Worm (Caenorhabditis elegans) whole organism, young adult: ENCODE results near the gene rnp-7.

Experiments used
- B0261.1 ChIP-seq: sonication (generic microtip); optimal IDR thresholded peaks from 2 replicates; lab custom pipeline; 2016; ENCODE audit warnings: mild to moderate bottlenecking, missing genetic modification characterization, moderate library complexity, missing compliant biosample characterization
- C17E4.6 ChIP-seq: fragments of 200-800 bp; sonication (Bioruptor generic); IDR thresholded peaks from 2 replicates; pipeline ENCODE4 v1.3.6; 2022; ENCODE audit warnings: missing genetic modification reagents, missing genetic modification characterization, missing compliant biosample characterization
- D2030.7 ChIP-seq: fragments of 200-800 bp; sonication (Bioruptor generic); IDR thresholded peaks from 2 replicates; pipeline ENCODE4 v1.3.6; 2022; ENCODE audit warnings: missing genetic modification reagents, missing genetic modification characterization, missing compliant biosample characterization
- F37B4.10 ChIP-seq: fragments of 200-800 bp; sonication (Bioruptor generic); IDR thresholded peaks from 2 replicates; pipeline ENCODE4 v1.3.6; 2022; ENCODE audit warnings: missing genetic modification characterization, missing compliant biosample characterization
- F55B11.4 ChIP-seq: sonication (generic microtip); optimal IDR thresholded peaks from 2 replicates; lab custom pipeline; 2016; ENCODE audit warnings: missing compliant biosample characterization, missing genetic modification characterization, borderline replicate concordance; ENCODE audit not compliant: insufficient read depth
- F57C9.4 ChIP-seq: sonication (generic microtip); optimal IDR thresholded peaks from 2 replicates; lab custom pipeline; 2017; ENCODE audit warnings: mild to moderate bottlenecking, missing genetic modification characterization, missing compliant biosample characterization
- K11D2.4 ChIP-seq: fragments of 200-800 bp; sonication (Bioruptor generic); IDR thresholded peaks from 2 replicates; pipeline ENCODE4 v1.3.6; 2022; ENCODE audit warnings: missing genetic modification reagents, missing genetic modification characterization, missing compliant biosample characterization
- T07F8.4 ChIP-seq: sonication (generic microtip); optimal IDR thresholded peaks from 2 replicates; lab custom pipeline; 2016; ENCODE audit warnings: mild to moderate bottlenecking, missing genetic modification characterization, moderate library complexity, missing compliant biosample characterization
- T26A5.8 ChIP-seq: sonication (generic microtip); optimal IDR thresholded peaks from 2 replicates; lab custom pipeline; 2016; ENCODE audit warnings: missing genetic modification characterization, missing compliant biosample characterization
- Y67H2A.10 ChIP-seq: fragments of 200-800 bp; sonication (Bioruptor generic); conservative IDR thresholded peaks from 2 replicates; pipeline ENCODE4 v1.3.6; 2022; ENCODE audit warnings: missing genetic modification reagents, missing genetic modification characterization, missing compliant biosample characterization
- Y79H2A.3 ChIP-seq: fragments of 200-800 bp; sonication (Bioruptor generic); conservative IDR thresholded peaks from 2 replicates; pipeline ENCODE4 v1.3.6; 2022; ENCODE audit warnings: missing genetic modification reagents, missing genetic modification characterization, missing compliant biosample characterization
- Y95B8A.8 ChIP-seq: fragments of 200-800 bp; sonication (Bioruptor generic); IDR thresholded peaks from 2 replicates; pipeline ENCODE4 v1.3.6; 2022; ENCODE audit warnings: missing genetic modification reagents, missing genetic modification characterization, missing compliant biosample characterization
- aptf-2 ChIP-seq: fragments of 200-800 bp; sonication (Bioruptor generic); conservative IDR thresholded peaks from 2 replicates; pipeline ENCODE4 v1.3.6; 2022; ENCODE audit warnings: missing genetic modification reagents, missing genetic modification characterization, missing compliant biosample characterization
- attf-6 ChIP-seq: fragments of 200-800 bp; sonication (Bioruptor generic); IDR thresholded peaks from 2 replicates; pipeline ENCODE4 v1.3.6; 2022; ENCODE audit warnings: missing genetic modification reagents, missing genetic modification characterization, missing compliant biosample characterization
- bed-2 ChIP-seq: fragments of 200-800 bp; sonication (Bioruptor generic); IDR thresholded peaks from 2 replicates; pipeline ENCODE4 v1.3.6; 2022; ENCODE audit warnings: missing genetic modification reagents, missing genetic modification characterization, missing compliant biosample characterization
- cebp-2 ChIP-seq: fragments of 200-800 bp; sonication (Bioruptor generic); IDR thresholded peaks from 2 replicates; pipeline ENCODE4 v1.3.6; 2022; ENCODE audit warnings: missing genetic modification characterization, missing compliant biosample characterization
- ceh-27 ChIP-seq: fragments of 200-800 bp; sonication (Bioruptor generic); optimal IDR thresholded peaks from 2 replicates; lab custom pipeline; 2018; ENCODE audit warnings: mild to moderate bottlenecking, missing genetic modification characterization, moderate library complexity, missing compliant biosample characterization
- ceh-40 ChIP-seq: fragments of 200-800 bp; sonication (Bioruptor generic); IDR thresholded peaks from 2 replicates; pipeline ENCODE4 v1.3.6; 2022; ENCODE audit warnings: missing genetic modification characterization, missing compliant biosample characterization
- ceh-58 ChIP-seq: fragments of 200-800 bp; sonication (Bioruptor generic); IDR thresholded peaks from 2 replicates; pipeline ENCODE4 v1.3.6; 2022; ENCODE audit warnings: missing genetic modification characterization, missing compliant biosample characterization
- ceh-91 ChIP-seq: fragments of 200-800 bp; sonication (Bioruptor generic); IDR thresholded peaks from 2 replicates; pipeline ENCODE4 v1.3.6; 2022; ENCODE audit warnings: missing genetic modification reagents, missing genetic modification characterization, missing compliant biosample characterization
- dox-1 ChIP-seq: fragments of 200-800 bp; sonication (Bioruptor generic); IDR thresholded peaks from 2 replicates; pipeline ENCODE4 v1.3.6; 2022; ENCODE audit warnings: missing genetic modification reagents, missing genetic modification characterization, missing compliant biosample characterization
- ekl-4 ChIP-seq: fragments of 200-800 bp; sonication (Bioruptor generic); IDR thresholded peaks from 2 replicates; pipeline ENCODE4 v1.3.6; 2022; ENCODE audit warnings: missing genetic modification reagents, missing genetic modification characterization, missing compliant biosample characterization
- ets-4 ChIP-seq: fragments of 200-800 bp; sonication (Bioruptor generic); optimal IDR thresholded peaks from 2 replicates; lab custom pipeline; 2018; ENCODE audit warnings: mild to moderate bottlenecking, missing genetic modification characterization, missing compliant biosample characterization
- gei-17 ChIP-seq: fragments of 200-800 bp; sonication (Bioruptor generic); optimal IDR thresholded peaks from 2 replicates; lab custom pipeline; 2018; ENCODE audit warnings: mild to moderate bottlenecking, missing genetic modification characterization, missing compliant biosample characterization
- him-1 ChIP-seq: sonication (generic microtip); optimal IDR thresholded peaks from 2 replicates; lab custom pipeline; 2016; ENCODE audit warnings: missing genotype, missing genetic modification reagents, missing genetic modification characterization, missing compliant biosample characterization
- hlh-12 ChIP-seq: sonication (generic microtip); optimal IDR thresholded peaks from 2 replicates; lab custom pipeline; 2016; ENCODE audit warnings: missing genetic modification characterization, missing compliant biosample characterization
- hmg-1.2 ChIP-seq: fragments of 200-800 bp; sonication (Bioruptor generic); IDR thresholded peaks from 2 replicates; pipeline ENCODE4 v1.3.6; 2022; ENCODE audit warnings: missing genetic modification reagents, missing genetic modification characterization, missing compliant biosample characterization
- hsf-1 ChIP-seq: fragments of 200-800 bp; sonication (Bioruptor generic); IDR thresholded peaks from 2 replicates; pipeline ENCODE4 v1.3.6; 2022; ENCODE audit warnings: missing genetic modification reagents, missing genetic modification characterization, missing compliant biosample characterization
- let-607 ChIP-seq, 2 experiments: fragments of 200-800 bp in 1 of 2; sonication (Bioruptor generic) in 1 of 2; sonication (generic microtip) in 1 of 2; optimal IDR thresholded peaks; 2 replicates each; lab custom pipeline; 2016 to 2018; ENCODE audit warnings: mild to moderate bottlenecking in 2 of 2, missing compliant biosample characterization in 2 of 2, missing genetic modification characterization in 2 of 2, moderate library complexity in 2 of 2, missing genotype in 1 of 2
- lin-35 ChIP-seq, 3 experiments: fragments of 150-350 bp in 2 of 3; sonication (generic microtip) in 1 of 3; optimal IDR thresholded peaks; 2 replicates each; lab custom pipeline; 2014 to 2018; ENCODE audit warnings: missing biosample characterization in 3 of 3, missing genetic modification characterization in 3 of 3, missing genetic modification reagents in 3 of 3
- lin-54 ChIP-seq: fragments of 200-800 bp; sonication (Bioruptor generic); optimal IDR thresholded peaks from 2 replicates; lab custom pipeline; 2018; ENCODE audit warnings: mild to moderate bottlenecking, missing genetic modification characterization, missing compliant biosample characterization
- lsl-1 ChIP-seq: fragments of 200-800 bp; sonication (Bioruptor generic); optimal IDR thresholded peaks from 2 replicates; lab custom pipeline; 2018; ENCODE audit warnings: mild to moderate bottlenecking, missing genetic modification characterization, moderate library complexity, missing compliant biosample characterization
- madf-3 ChIP-seq: fragments of 200-800 bp; sonication (Bioruptor generic); IDR thresholded peaks from 2 replicates; pipeline ENCODE4 v1.3.6; 2022; ENCODE audit warnings: missing genetic modification reagents, missing genetic modification characterization, missing compliant biosample characterization
- mcd-1 ChIP-seq: fragments of 200-800 bp; sonication (Bioruptor generic); IDR thresholded peaks from 2 replicates; pipeline ENCODE4 v1.3.6; 2022; ENCODE audit warnings: missing genetic modification reagents, missing genetic modification characterization, missing compliant biosample characterization
- mel-28 ChIP-seq: sonication (generic microtip); optimal IDR thresholded peaks from 2 replicates; lab custom pipeline; 2016; ENCODE audit warnings: borderline replicate concordance, mild to moderate bottlenecking, missing genetic modification characterization, missing compliant biosample characterization
- mes-4 ChIP-seq: sonication (generic microtip); optimal IDR thresholded peaks from 2 replicates; lab custom pipeline; 2016; ENCODE audit warnings: missing genotype, missing genetic modification characterization, missing compliant biosample characterization
- nhr-120 ChIP-seq: fragments of 200-800 bp; sonication (Bioruptor generic); IDR thresholded peaks from 2 replicates; pipeline ENCODE4 v1.3.6; 2022; ENCODE audit warnings: missing genetic modification characterization, missing compliant biosample characterization
- nhr-27 ChIP-seq: fragments of 200-800 bp; sonication (Bioruptor generic); optimal IDR thresholded peaks from 2 replicates; lab custom pipeline; 2018; ENCODE audit warnings: mild to moderate bottlenecking, missing genetic modification characterization, moderate library complexity, missing compliant biosample characterization
- nhr-90 ChIP-seq: sonication (generic microtip); optimal IDR thresholded peaks from 2 replicates; lab custom pipeline; 2016; ENCODE audit warnings: missing genotype, mild to moderate bottlenecking, missing genetic modification characterization, missing compliant biosample characterization
- rcor-1 ChIP-seq: fragments of 200-800 bp; sonication (Bioruptor generic); IDR thresholded peaks from 2 replicates; pipeline ENCODE4 v1.3.6; 2022; ENCODE audit warnings: missing genetic modification reagents, missing genetic modification characterization, missing compliant biosample characterization
- repo-1 ChIP-seq: sonication (generic microtip); optimal IDR thresholded peaks from 2 replicates; lab custom pipeline; 2017; ENCODE audit warnings: mild to moderate bottlenecking, missing genetic modification characterization, missing compliant biosample characterization
- sdz-38 ChIP-seq: sonication (generic microtip); optimal IDR thresholded peaks from 2 replicates; lab custom pipeline; 2016; ENCODE audit warnings: missing genotype, missing genetic modification characterization, missing compliant biosample characterization
- snpc-1.1 ChIP-seq: sonication (generic microtip); optimal IDR thresholded peaks from 2 replicates; lab custom pipeline; 2017; ENCODE audit warnings: missing genetic modification characterization, mild to moderate bottlenecking, missing compliant biosample characterization, antibody characterized with exemption, moderate library complexity, missing genotype, missing genetic modification reagents; ENCODE audit not compliant: insufficient read depth
- tbp1 ChIP-seq: fragments of 200-800 bp; sonication (Bioruptor generic); optimal IDR thresholded peaks from 2 replicates; lab custom pipeline; 2018; ENCODE audit warnings: mild to moderate bottlenecking, missing genetic modification characterization, missing compliant biosample characterization
- unc-130 ChIP-seq: sonication (generic microtip); optimal IDR thresholded peaks from 2 replicates; lab custom pipeline; 2016; ENCODE audit warnings: missing genetic modification reagents, missing genetic modification characterization, missing compliant biosample characterization
- zfh-2 ChIP-seq: fragments of 200-800 bp; sonication (Bioruptor generic); conservative IDR thresholded peaks from 2 replicates; pipeline ENCODE4 v1.3.6; 2022; ENCODE audit warnings: missing genetic modification reagents, missing genetic modification characterization, missing compliant biosample characterization
- zim-3 ChIP-seq: sonication (generic microtip); optimal IDR thresholded peaks from 2 replicates; lab custom pipeline; 2017; ENCODE audit warnings: mild to moderate bottlenecking, missing genetic modification characterization, moderate library complexity, missing compliant biosample characterization
- ztf-22 ChIP-seq: fragments of 200-800 bp; sonication (Bioruptor generic); optimal IDR thresholded peaks from 2 replicates; lab custom pipeline; 2018; ENCODE audit warnings: mild to moderate bottlenecking, missing genetic modification characterization, moderate library complexity, missing compliant biosample characterization
- ztf-25 ChIP-seq: fragments of 200-800 bp; sonication (Bioruptor generic); IDR thresholded peaks from 2 replicates; pipeline ENCODE4 v1.3.6; 2022; ENCODE audit warnings: missing genetic modification reagents, missing genetic modification characterization, missing compliant biosample characterization
- ztf-26 ChIP-seq: sonication (generic microtip); optimal IDR thresholded peaks from 2 replicates; lab custom pipeline; 2017; ENCODE audit warnings: missing genetic modification characterization, missing compliant biosample characterization

The rnp-7 gene

DNA sequence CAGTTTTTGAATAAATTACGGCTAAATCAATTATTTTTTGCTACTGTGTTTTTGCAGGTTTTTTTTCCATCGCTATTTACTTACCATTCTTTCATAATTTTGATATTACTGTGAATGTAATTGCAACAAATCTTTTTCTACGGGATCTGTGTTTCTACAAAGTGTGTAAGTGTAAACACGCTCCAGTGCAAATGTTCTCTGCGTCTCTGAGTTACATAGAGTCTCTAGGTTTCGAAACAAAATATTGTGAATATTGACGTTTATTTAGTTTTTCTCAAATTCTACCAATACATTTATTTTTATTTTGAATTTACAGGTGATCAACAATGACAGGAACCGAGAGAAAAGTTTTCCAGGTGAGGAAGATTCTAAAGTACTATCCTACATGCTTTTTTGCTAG is 23.1 kb upstream of the rnp-7 start, which contains the start of gene yju-2 (continued):
- TF ChIP-seq mel-28 (tag; lab: Kevin White, UChicago) (no peak), hsf-1 (no peak), lin-35 (GFP tag; optimal IDR thresholded peaks at IDR 0.05; lab: Kevin White, UChicago) (peak in 1 of 3 experiments; percentile 57), let-607 (tag; optimal IDR thresholded peaks at IDR 0.05; lab: Kevin White, UChicago) (no peak), Y79H2A.3 (GFP tag; lab: Robert Waterston, UW) (no peak), ztf-22 (GFP tag; lab: Kevin White, UChicago) (no peak), ztf-25 (GFP tag; lab: Robert Waterston, UW) (no peak), bed-2 (no peak), zfh-2 (no peak), ekl-4 (GFP tag; lab: Robert Waterston, UW) (no peak), B0261.1 (no peak), ztf-26 (tag; lab: Kevin White, UChicago) (no peak), ets-4 (GFP tag; lab: Kevin White, UChicago) (no peak), aptf-2 (no peak), sdz-38 (tag; lab: Kevin White, UChicago) (no peak), hlh-12 (no peak), lin-54 (GFP tag; lab: Kevin White, UChicago) (peak; percentile 16), cebp-2 (GFP tag; lab: Robert Waterston, UW) (no peak), T07F8.4 (tag; lab: Kevin White, UChicago) (no peak), T26A5.8 (no peak), ceh-91 (GFP tag; lab: Robert Waterston, UW) (no peak), dox-1 (GFP tag; lab: Robert Waterston, UW) (no peak), him-1 (tag; lab: Kevin White, UChicago) (no peak), zim-3 (tag; lab: Kevin White, UChicago) (no peak), nhr-27 (tag; lab: Kevin White, UChicago) (peak; percentile 9), nhr-120 (GFP tag; lab: Robert Waterston, UW) (no peak), F57C9.4 (no peak), lsl-1 (GFP tag; lab: Kevin White, UChicago) (peak; percentile 7), D2030.7 (GFP tag; lab: Robert Waterston, UW) (no peak), C17E4.6 (GFP tag; lab: Robert Waterston, UW) (no peak), nhr-90 (tag; lab: Kevin White, UChicago) (no peak), F55B11.4 (tag; lab: Kevin White, UChicago) (no peak), attf-6 (GFP tag; lab: Robert Waterston, UW) (no peak), ceh-58 (GFP tag; lab: Robert Waterston, UW) (no peak)

DNA sequence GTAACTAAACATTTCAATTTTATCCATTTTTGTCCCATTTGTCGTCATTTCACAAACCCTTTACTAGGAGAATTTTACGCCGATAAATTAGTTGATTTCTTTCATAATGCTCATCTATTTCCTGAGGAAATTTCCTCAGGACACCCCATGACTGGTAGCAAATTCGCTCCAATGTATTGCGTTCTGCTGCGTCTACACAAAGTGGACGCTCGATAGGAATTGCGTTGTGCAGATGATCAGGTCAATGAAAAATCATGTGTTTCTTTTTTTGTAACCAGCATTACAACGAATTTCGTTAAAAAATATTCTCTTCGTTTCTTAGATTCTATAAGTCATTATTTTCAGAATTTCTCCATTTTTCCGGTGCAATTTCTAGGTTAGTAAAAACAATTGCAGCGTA is 20.9 kb upstream of the rnp-7 start, which contains the start of gene epg-4:
Gene epg-4 (plus strand): TSS at position 346 of the 400 bp plus-strand sequence.
- TF ChIP-seq ceh-40 (GFP tag; lab: Robert Waterston, UW) (no peak), mes-4 (tag; lab: Kevin White, UChicago) (no peak), ceh-27 (peak; percentile 23), lsl-1 (GFP tag; lab: Kevin White, UChicago) (no peak), tbp1 (GFP tag; lab: Kevin White, UChicago) (peak; percentile 53), zfh-2 (no peak), mcd-1 (GFP tag; lab: Robert Waterston, UW) (peak; percentile 64), hmg-1.2 (GFP tag; lab: Robert Waterston, UW) (peak; percentile 50), hsf-1 (peak; percentile 54; the same call in 1 of the 2 replicates), rcor-1 (GFP tag; lab: Robert Waterston, UW) (no peak), Y95B8A.8 (no peak; the same call in 1 of the 2 replicates), bed-2 (no peak), unc-130 (peak; percentile 29), F37B4.10 (GFP tag; lab: Robert Waterston, UW) (no peak), gei-17 (GFP tag; lab: Kevin White, UChicago) (no peak), snpc-1.1 (tag; lab: Kevin White, UChicago) (no peak), K11D2.4 (GFP tag; lab: Robert Waterston, UW) (no peak), repo-1 (tag; lab: Kevin White, UChicago) (no peak), madf-3 (GFP tag; lab: Robert Waterston, UW) (peak; percentile 81), Y67H2A.10 (GFP tag; lab: Robert Waterston, UW) (no peak; the same call in 1 of the 2 replicates)
